Worm (Caenorhabditis elegans) whole organism, L4 larva: Measurements from ENCODE around the gene basl-1.
"Not testable (repeated sequence)": the region's sequence is repeated elsewhere in the genome, so short reads cannot be mapped to it uniquely, and the experiment has no call there.

ENCODE experiments used
- F37D6.2 ChIP-seq: sonication (generic microtip); optimal IDR thresholded peaks from 2 replicates; lab custom pipeline; 2016; ENCODE audit warnings: mild to moderate bottlenecking, missing genetic modification characterization, missing compliant biosample characterization
- T26A8.4 ChIP-seq: fragments of 200-800 bp; sonication (Bioruptor generic); IDR thresholded peaks from 2 replicates; pipeline ENCODE4 v1.3.6; 2022; ENCODE audit warnings: missing genetic modification characterization, missing compliant biosample characterization
- Y48G9A.11 ChIP-seq: fragments of 200-800 bp; sonication (Bioruptor generic); IDR thresholded peaks from 2 replicates; pipeline ENCODE4 v1.3.6; 2022; ENCODE audit warnings: missing genetic modification reagents, missing genetic modification characterization, missing compliant biosample characterization
- aha-1 ChIP-seq: fragments of 150-350 bp; peaks from one replicate; lab custom pipeline; 2014; ENCODE audit warnings: missing biosample characterization, missing genetic modification characterization
- arid-1 ChIP-seq: fragments of 200-800 bp; sonication (Bioruptor generic); conservative IDR thresholded peaks from 2 replicates; pipeline ENCODE4 v1.3.6; 2022; ENCODE audit warnings: missing genetic modification reagents, missing genetic modification characterization, missing compliant biosample characterization
- ceh-44 ChIP-seq: fragments of 200-800 bp; sonication (Bioruptor generic); IDR thresholded peaks from 2 replicates; pipeline ENCODE4 v1.3.6; 2022; ENCODE audit warnings: missing genetic modification reagents, missing genetic modification characterization, missing compliant biosample characterization
- ces-1 ChIP-seq: fragments of 150-350 bp; sonication (generic microtip); optimal IDR thresholded peaks from 4 replicates; lab custom pipeline; 2014; ENCODE audit warnings: missing biosample characterization, missing genetic modification reagents, missing genetic modification characterization
- ctbp-1 ChIP-seq: fragments of 200-800 bp; sonication (Bioruptor generic); IDR thresholded peaks from 2 replicates; pipeline ENCODE4 v1.3.6; 2022; ENCODE audit warnings: missing genetic modification reagents, missing genetic modification characterization, missing compliant biosample characterization
- dmd-6 ChIP-seq: fragments of 200-800 bp; sonication (Bioruptor generic); IDR thresholded peaks from 2 replicates; pipeline ENCODE4 v1.3.6; 2022; ENCODE audit warnings: missing genetic modification reagents, missing genetic modification characterization, missing compliant biosample characterization
- dmd-8 ChIP-seq: fragments of 200-800 bp; sonication (Bioruptor generic); IDR thresholded peaks from 2 replicates; pipeline ENCODE4 v1.3.6; 2022; ENCODE audit warnings: missing genetic modification characterization, missing compliant biosample characterization
- duxl-1 ChIP-seq: sonication (generic microtip); optimal IDR thresholded peaks from 2 replicates; lab custom pipeline; 2016; ENCODE audit warnings: mild to moderate bottlenecking, missing genetic modification characterization, moderate library complexity, missing compliant biosample characterization; ENCODE audit not compliant: poor library complexity
- dve-1 ChIP-seq: sonication (generic microtip); optimal IDR thresholded peaks from 2 replicates; lab custom pipeline; 2017; ENCODE audit warnings: antibody characterized with exemption, mild to moderate bottlenecking, missing genetic modification characterization, missing compliant biosample characterization; ENCODE audit not compliant: insufficient read depth
- egl-43 ChIP-seq: fragments of 200-800 bp; sonication (Bioruptor generic); IDR thresholded peaks from 2 replicates; pipeline ENCODE4 v1.3.6; 2022; ENCODE audit warnings: missing genetic modification reagents, missing genetic modification characterization, missing compliant biosample characterization
- fkh-10 ChIP-seq: fragments of 150-350 bp; optimal IDR thresholded peaks from 2 replicates; lab custom pipeline; 2014; ENCODE audit warnings: missing biosample characterization, missing genetic modification reagents, missing genetic modification characterization
- hlh-11 ChIP-seq: fragments of 200-800 bp; sonication (Bioruptor generic); optimal IDR thresholded peaks from 2 replicates; lab custom pipeline; 2018; ENCODE audit warnings: mild to moderate bottlenecking, missing genetic modification characterization, missing compliant biosample characterization
- hlh-30 ChIP-seq: sonication (generic microtip); optimal IDR thresholded peaks from 2 replicates; lab custom pipeline; 2017; ENCODE audit warnings: antibody characterized with exemption, mild to moderate bottlenecking, missing genetic modification characterization, missing compliant biosample characterization; ENCODE audit not compliant: insufficient read depth
- hmg-1.1 ChIP-seq: fragments of 200-800 bp; sonication (Bioruptor generic); IDR thresholded peaks from 2 replicates; pipeline ENCODE4 v1.3.6; 2022; ENCODE audit warnings: missing genetic modification reagents, missing genetic modification characterization, missing compliant biosample characterization
- lim-7 ChIP-seq: fragments of 200-800 bp; sonication (Bioruptor generic); IDR thresholded peaks from 2 replicates; pipeline ENCODE4 v1.3.6; 2022; ENCODE audit warnings: missing genetic modification characterization, missing compliant biosample characterization
- lin-1 ChIP-seq: fragments of 200-800 bp; sonication (Bioruptor generic); IDR thresholded peaks from 2 replicates; pipeline ENCODE4 v1.3.6; 2022; ENCODE audit warnings: missing genetic modification reagents, missing genetic modification characterization, missing compliant biosample characterization
- lin-38 ChIP-seq: fragments of 200-800 bp; sonication (Bioruptor generic); IDR thresholded peaks from 2 replicates; pipeline ENCODE4 v1.3.6; 2022; ENCODE audit warnings: missing genetic modification reagents, missing genetic modification characterization, missing compliant biosample characterization
- lin-39 ChIP-seq: fragments of 150-350 bp; optimal IDR thresholded peaks from 2 replicates; lab custom pipeline; 2014; ENCODE audit warnings: missing biosample characterization, missing genetic modification reagents, missing genetic modification characterization
- lsy-2 ChIP-seq, 2 experiments: fragments of 150-350 bp in 1 of 2; sonication (generic microtip) in 1 of 2; optimal IDR thresholded peaks; 2 replicates each; lab custom pipeline; 2014 to 2017; ENCODE audit warnings: missing biosample characterization in 2 of 2, missing genetic modification characterization in 2 of 2
- madf-9 ChIP-seq: fragments of 200-800 bp; sonication (Bioruptor generic); conservative IDR thresholded peaks from 2 replicates; pipeline ENCODE4 v1.3.6; 2022; ENCODE audit warnings: missing genetic modification reagents, missing genetic modification characterization, missing compliant biosample characterization
- mdl-1 ChIP-seq, 2 experiments: fragments of 150-350 bp in 1 of 2; sonication (generic microtip) in 1 of 2; optimal IDR thresholded peaks; 2 replicates each; lab custom pipeline; 2014 to 2017; ENCODE audit warnings: missing biosample characterization in 2 of 2, missing genetic modification characterization in 2 of 2
- mep-1 ChIP-seq: fragments of 150-350 bp; sonication (generic microtip); optimal IDR thresholded peaks from 3 replicates; lab custom pipeline; 2014; ENCODE audit warnings: missing biosample characterization, missing genetic modification characterization
- mes-2 ChIP-seq: sonication (generic microtip); optimal IDR thresholded peaks from 2 replicates; lab custom pipeline; 2016; ENCODE audit warnings: missing genotype, mild to moderate bottlenecking, missing genetic modification characterization, missing compliant biosample characterization; ENCODE audit not compliant: poor library complexity, severe bottlenecking
- nhr-11 ChIP-seq: fragments of 150-350 bp; optimal IDR thresholded peaks from 2 replicates; lab custom pipeline; 2014; ENCODE audit warnings: missing biosample characterization, missing genetic modification characterization
- nhr-28 ChIP-seq: fragments of 150-350 bp; optimal IDR thresholded peaks from 2 replicates; lab custom pipeline; 2014; ENCODE audit warnings: missing biosample characterization, missing genetic modification characterization
- nhr-41 ChIP-seq: fragments of 200-800 bp; sonication (Bioruptor generic); IDR thresholded peaks from 2 replicates; pipeline ENCODE4 v1.3.6; 2022; ENCODE audit warnings: missing genetic modification reagents, missing genetic modification characterization, missing compliant biosample characterization
- pha-4 ChIP-seq, 2 experiments: fragments of 150-350 bp in 1 of 2; fragments of 200-800 bp in 1 of 2; sonication (Bioruptor generic) in 1 of 2; IDR thresholded peaks in 1 of 2; optimal IDR thresholded peaks in 1 of 2; 2 replicates each; pipeline versions ENCODE4 v1.3.6 to Lab custom; 2014 to 2022; ENCODE audit warnings: missing genetic modification characterization in 2 of 2, missing genetic modification reagents in 2 of 2, missing biosample characterization in 1 of 2, missing compliant biosample characterization in 1 of 2
- php-3 ChIP-seq: fragments of 200-800 bp; sonication (Bioruptor generic); IDR thresholded peaks from 2 replicates; pipeline ENCODE4 v1.3.6; 2022; ENCODE audit warnings: missing genetic modification reagents, missing genetic modification characterization, missing compliant biosample characterization
- saeg-2 ChIP-seq: fragments of 200-800 bp; sonication (Bioruptor generic); IDR thresholded peaks from 2 replicates; pipeline ENCODE4 v1.3.6; 2022; ENCODE audit warnings: missing genetic modification reagents, missing genetic modification characterization, missing compliant biosample characterization
- set-16 ChIP-seq: fragments of 200-800 bp; sonication (Bioruptor generic); IDR thresholded peaks from 2 replicates; pipeline ENCODE4 v1.3.6; 2022; ENCODE audit warnings: missing genetic modification reagents, missing genetic modification characterization, missing compliant biosample characterization
- snpc-1.2 ChIP-seq: fragments of 200-800 bp; sonication (Bioruptor generic); IDR thresholded peaks from 2 replicates; pipeline ENCODE4 v1.3.6; 2022; ENCODE audit warnings: missing genetic modification reagents, missing genetic modification characterization, missing compliant biosample characterization
- tra-1 ChIP-seq: fragments of 200-800 bp; sonication (Bioruptor generic); IDR thresholded peaks from 2 replicates; pipeline ENCODE4 v1.3.6; 2022; ENCODE audit warnings: missing genetic modification reagents, missing genetic modification characterization, missing compliant biosample characterization
- unc-62 ChIP-seq, 3 experiments: fragments of 150-350 bp in 1 of 3; sonication (generic microtip); optimal IDR thresholded peaks in 2 of 3; peaks in 1 of 3; 1 replicate in 1 of 3; 2 replicates in 2 of 3; lab custom pipeline; 2014 to 2017; ENCODE audit warnings: missing biosample characterization in 3 of 3, missing genetic modification characterization in 3 of 3, missing genetic modification reagents in 3 of 3, missing genotype in 1 of 3
- vab-7 ChIP-seq: fragments of 200-800 bp; sonication (Bioruptor generic); IDR thresholded peaks from 2 replicates; pipeline ENCODE4 v1.3.6; 2022; ENCODE audit warnings: missing genetic modification reagents, missing genetic modification characterization, missing compliant biosample characterization
- zip-11 ChIP-seq: fragments of 200-800 bp; sonication (Bioruptor generic); IDR thresholded peaks from 2 replicates; pipeline ENCODE4 v1.3.6; 2022; ENCODE audit warnings: missing genetic modification characterization, missing compliant biosample characterization

Gene basl-1

DNA sequence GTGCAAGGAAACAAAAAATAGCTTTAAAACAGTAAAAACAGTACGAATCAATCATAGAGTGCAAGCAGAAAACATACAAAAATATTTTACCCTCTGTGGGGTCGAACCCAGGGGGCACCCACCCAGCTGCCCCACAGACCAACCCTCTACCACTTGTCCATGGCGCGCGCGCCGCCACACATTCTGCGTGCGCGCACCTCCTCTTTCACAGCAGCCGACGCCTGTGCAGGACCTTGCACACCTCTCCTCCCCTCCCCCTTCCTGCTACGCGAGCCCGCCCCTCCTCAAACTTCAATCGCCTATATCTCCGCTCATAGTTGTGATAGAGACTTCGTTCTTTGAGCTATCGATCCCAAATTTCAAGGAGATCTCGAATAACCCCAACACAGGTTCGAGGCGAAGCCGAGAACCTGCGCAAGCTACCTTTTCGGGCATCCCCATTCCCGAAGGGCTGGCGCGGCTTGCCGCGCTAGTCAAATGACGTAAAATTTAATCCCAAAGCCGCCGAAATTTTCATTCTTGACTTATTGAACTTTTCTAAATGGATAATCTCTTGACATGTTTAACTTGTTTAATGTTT, 22.6 kb downstream of the basl-1 start:
- peak; percentile 65 for TF ChIP-seq lim-7
- TF ChIP-seq Y48G9A.11 (GFP tag; lab: Robert Waterston, UW), result peak; percentile 94
- TF ChIP-seq pha-4 (GFP tag; IDR thresholded peaks at IDR 0.05; lab: Robert Waterston, UW), result peak; percentile 73; the same call in 1 of the 2 replicates
- TF ChIP-seq pha-4 (tag; optimal IDR thresholded peaks at IDR 0.05; lab: Kevin White, UChicago), result not testable (repeated sequence)
- 0 out of 2 replicates have a peak, but pooled peaks have one; percentile 26 for TF ChIP-seq nhr-41
- 0 out of 2 replicates have a peak, but pooled peaks have one; percentile 44 for TF ChIP-seq dmd-8 (GFP tag; lab: Robert Waterston, UW)
- peak; percentile 56; the same call in 1 of the 2 replicates for TF ChIP-seq tra-1 (GFP tag; lab: Robert Waterston, UW)
- peak; percentile 85 for TF ChIP-seq ceh-44
- peak; percentile 81 for TF ChIP-seq T26A8.4 (GFP tag; lab: Robert Waterston, UW)
- TF ChIP-seq set-16 (GFP tag; lab: Robert Waterston, UW), result peak; percentile 99
- TF ChIP-seq mes-2, result peak; percentile 3
- TF ChIP-seq vab-7 (GFP tag; lab: Robert Waterston, UW), result peak; percentile 40; the same call in 1 of the 2 replicates
- peak; percentile 1 for TF ChIP-seq hlh-11 (tag; lab: Kevin White, UChicago)
- TF ChIP-seq madf-9 (GFP tag; lab: Robert Waterston, UW), result peak; percentile 47; the same call in 1 of the 2 replicates
- peak; percentile 75; the same call in 1 of the 2 replicates for TF ChIP-seq saeg-2 (GFP tag; lab: Robert Waterston, UW)
- peak; percentile 83 for TF ChIP-seq lin-38 (GFP tag; lab: Robert Waterston, UW)
- TF ChIP-seq zip-11, result 0 out of 2 replicates have a peak, but pooled peaks have one; percentile 29
- peak; percentile 81 for TF ChIP-seq hmg-1.1 (GFP tag; lab: Robert Waterston, UW)
- TF ChIP-seq php-3 (GFP tag; lab: Robert Waterston, UW), result peak; percentile 60; the same call in 1 of the 2 replicates
- peak; percentile 39; the same call in 1 of the 2 replicates for TF ChIP-seq lin-1 (GFP tag; lab: Robert Waterston, UW)
- peak; percentile 79 for TF ChIP-seq arid-1 (GFP tag; lab: Robert Waterston, UW)
- peak; percentile 94 for TF ChIP-seq snpc-1.2 (GFP tag; lab: Robert Waterston, UW)
- 0 out of 2 replicates have a peak, but pooled peaks have one; percentile 23 for TF ChIP-seq ctbp-1 (GFP tag; lab: Robert Waterston, UW)
- peak; percentile 86 for TF ChIP-seq egl-43 (GFP tag; lab: Robert Waterston, UW)
- TF ChIP-seq dmd-6 (GFP tag; lab: Robert Waterston, UW), result peak; percentile 69

ce11 chrIII:5639893-5640292, 25.1 kb downstream of the basl-1 start:
- no peak for TF ChIP-seq pha-4 (GFP tag; IDR thresholded peaks at IDR 0.05; lab: Robert Waterston, UW)
- no peak for TF ChIP-seq pha-4 (tag; optimal IDR thresholded peaks at IDR 0.05; lab: Kevin White, UChicago)
- no peak for TF ChIP-seq lin-39 (tag; lab: Kevin White, UChicago)
- TF ChIP-seq mes-2, result peak; percentile 23
- peak; percentile 1 for TF ChIP-seq fkh-10
- peak in 1 of 2 experiments; percentile 47 for TF ChIP-seq unc-62 (GFP tag; optimal IDR thresholded peaks at IDR 0.05 in 1 of 2; lab: Kevin White, UChicago)
- no peak for TF ChIP-seq unc-62 (tag; optimal IDR thresholded peaks at IDR 0.05; lab: Kevin White, UChicago)
- peak; percentile 66 for TF ChIP-seq nhr-11
- no peak for TF ChIP-seq duxl-1 (tag; lab: Kevin White, UChicago)
- TF ChIP-seq nhr-28 (tag; lab: Kevin White, UChicago), result peak; percentile 6
- TF ChIP-seq mep-1 (tag; lab: Kevin White, UChicago), result peak; percentile 44
- TF ChIP-seq mdl-1 (tag; optimal IDR thresholded peaks at IDR 0.05; lab: Kevin White, UChicago), result peak in 1 of 2 experiments; percentile 60
- TF ChIP-seq hlh-30 (tag; lab: Kevin White, UChicago), result peak; percentile 71
- TF ChIP-seq F37D6.2, result peak; percentile 7
- no peak for TF ChIP-seq ces-1 (GFP tag; lab: Kevin White, UChicago)
- 0 out of 2 replicates have a peak, but pooled peaks have one; percentile 48 for TF ChIP-seq hmg-1.1 (GFP tag; lab: Robert Waterston, UW)
- peak; percentile 10 for TF ChIP-seq dve-1 (tag; lab: Kevin White, UChicago)
- TF ChIP-seq lsy-2 (tag; optimal IDR thresholded peaks at IDR 0.05; lab: Kevin White, UChicago), result peak in 1 of 2 experiments; percentile 61
- TF ChIP-seq ctbp-1 (GFP tag; lab: Robert Waterston, UW), result 0 out of 2 replicates have a peak, but pooled peaks have one; percentile 22
- peak; percentile 59 for TF ChIP-seq aha-1 (tag; lab: Kevin White, UChicago)
